Worm (Caenorhabditis elegans): Measurements from ENCODE around the gene vps-22.
A peak's percentile ranks its signal among the peaks of the same experiment; 100 is the strongest.

Gene vps-22

ce11 chrIII:4961281-4961680 lies 1.0 kb downstream of the vps-22 start:
- TF ChIP-seq set-16 (GFP tag; IDR thresholded peaks at IDR 0.05) (no peak), zip-2 (tag; optimal IDR thresholded peaks at IDR 0.05) (no peak), ama-1 (optimal IDR thresholded peaks at IDR 0.05) (peak; percentile 18), unc-62 (GFP tag; optimal IDR thresholded peaks at IDR 0.05 in 1 of 2) (peak in 1 of 2 experiments; percentile 98), unc-62 (tag; optimal IDR thresholded peaks at IDR 0.05) (no peak), Y48G9A.11 (GFP tag; IDR thresholded peaks at IDR 0.05) (0 out of 2 replicates have a peak, but pooled peaks have one; percentile 18), aha-1 (tag) (peak; percentile 58), spr-1 (tag; optimal IDR thresholded peaks at IDR 0.05) (no peak), duxl-1 (tag; optimal IDR thresholded peaks at IDR 0.05; ENCODE audit: poor library complexity) (peak; percentile 0), dmd-8 (GFP tag; IDR thresholded peaks at IDR 0.05) (0 out of 2 replicates have a peak, but pooled peaks have one; percentile 16), vab-7 (GFP tag; IDR thresholded peaks at IDR 0.05) (no peak)

ce11 chrIII:4960204-4960603 lies 2.1 kb downstream of the vps-22 start, which contains the start of gene C27F2.4:
Gene C27F2.4 (minus strand): TSS chrIII:4960304.
- no peak for TF ChIP-seq egl-27 (tag; optimal IDR thresholded peaks at IDR 0.05)
- TF ChIP-seq ama-1 (optimal IDR thresholded peaks at IDR 0.05), result no peak
- no peak for TF ChIP-seq ceh-28 (tag; optimal IDR thresholded peaks at IDR 0.05)
- no peak for TF ChIP-seq fkh-10 (GFP tag; optimal IDR thresholded peaks at IDR 0.05)
- TF ChIP-seq jun-1 (tag; optimal IDR thresholded peaks at IDR 0.05), result no peak
- TF ChIP-seq lin-15B (tag; optimal IDR thresholded peaks at IDR 0.05), result no peak
- TF ChIP-seq nhr-48 (tag; optimal IDR thresholded peaks at IDR 0.05), result no peak
- TF ChIP-seq ZK546.5 (tag; optimal IDR thresholded peaks at IDR 0.05), result no peak
- TF ChIP-seq lin-13 (GFP tag; optimal IDR thresholded peaks at IDR 0.05), result no peak
- no peak for TF ChIP-seq spr-3 (GFP tag; optimal IDR thresholded peaks at IDR 0.05)
- no peak for TF ChIP-seq gei-8 (GFP tag; optimal IDR thresholded peaks at IDR 0.05)
- TF ChIP-seq mdl-1 (tag; optimal IDR thresholded peaks at IDR 0.05), result no peak
- TF ChIP-seq Y48G9A.11 (GFP tag; IDR thresholded peaks at IDR 0.05), result no peak
- no peak for TF ChIP-seq tag-97 (GFP tag; IDR thresholded peaks at IDR 0.05)
- no peak for TF ChIP-seq nhr-10 (tag; optimal IDR thresholded peaks at IDR 0.05)
- TF ChIP-seq snpc-4 (tag; optimal IDR thresholded peaks at IDR 0.05), result no peak
- TF ChIP-seq aha-1 (tag), result no peak
- no peak for TF ChIP-seq mes-2 (tag; optimal IDR thresholded peaks at IDR 0.05; ENCODE audit: poor library complexity, severe bottlenecking)
- no peak for TF ChIP-seq mxl-2 (GFP tag; conservative IDR thresholded peaks at IDR 0.05)

- TF ChIP-seq mdt-29 (GFP tag; IDR thresholded peaks at IDR 0.05) (no peak), unc-62 (GFP tag; optimal IDR thresholded peaks at IDR 0.05 in 1 of 2) (peak in 1 of 2 experiments; percentile 25), unc-62 (tag; optimal IDR thresholded peaks at IDR 0.05) (no peak)
Measured at ce11 chrIII:4956566-4956965, 5.7 kb downstream of the vps-22 start, which contains the start of gene C26E6.1. Gene C26E6.1 (plus strand): TSS chrIII:4956866.

- TF ChIP-seq nhr-41 (GFP tag; IDR thresholded peaks at IDR 0.05) (no peak), zip-11 (GFP tag; IDR thresholded peaks at IDR 0.05) (no peak), pqm-1 (tag; optimal IDR thresholded peaks at IDR 0.05) (no peak), zfp-2 (tag; optimal IDR thresholded peaks at IDR 0.05) (no peak), spr-3 (GFP tag; optimal IDR thresholded peaks at IDR 0.05) (no peak), daf-8 (GFP tag; IDR thresholded peaks at IDR 0.05) (no peak), daf-19 (GFP tag; conservative IDR thresholded peaks at IDR 0.05) (no peak), ama-1 (optimal IDR thresholded peaks at IDR 0.05) (no peak), F37D6.2 (tag; optimal IDR thresholded peaks at IDR 0.05) (no peak), F44E2.7 (GFP tag; IDR thresholded peaks at IDR 0.05) (no peak), dve-1 (tag; optimal IDR thresholded peaks at IDR 0.05; ENCODE audit: insufficient read depth) (no peak), zfp-3 (GFP tag; conservative IDR thresholded peaks at IDR 0.05) (no peak), tag-97 (GFP tag; IDR thresholded peaks at IDR 0.05) (no peak), ceh-82 (tag; optimal IDR thresholded peaks at IDR 0.05) (no peak)
Measured at ce11 chrIII:4952970-4953369, 9.3 kb downstream of the vps-22 start.
